Worm (Caenorhabditis elegans): ENCODE results near the gene snb-6.

DNA sequence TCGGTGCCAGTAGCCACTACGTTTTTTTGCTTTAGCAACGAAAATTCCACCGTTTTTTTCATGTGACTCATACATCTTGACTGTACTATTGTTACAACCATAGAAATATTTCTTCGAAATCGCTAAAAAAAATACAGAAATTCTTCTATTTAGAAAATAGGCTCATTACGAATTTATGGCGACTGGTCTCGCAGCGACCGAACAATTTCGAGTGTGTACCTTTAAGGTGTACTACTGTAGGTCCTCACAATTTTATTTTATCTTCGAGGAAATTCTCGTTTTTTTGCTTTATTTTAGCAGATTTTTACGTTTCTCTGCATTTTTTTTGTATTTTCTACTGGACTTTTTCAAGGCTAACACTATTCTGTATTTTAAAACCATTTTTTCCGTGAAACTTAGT is 30.5 kb upstream of the snb-6 start:
- TF ChIP-seq nhr-77 (tag; optimal IDR thresholded peaks at IDR 0.05) (no peak), elt-3 (tag; optimal IDR thresholded peaks at IDR 0.05) (no peak), alr-1 (tag; optimal IDR thresholded peaks at IDR 0.05; ENCODE audit: borderline replicate concordance) (no peak), lin-14 (GFP tag; optimal IDR thresholded peaks at IDR 0.05) (no peak), C16A3.4 (tag; optimal IDR thresholded peaks at IDR 0.05) (no peak), ceh-63 (GFP tag; optimal IDR thresholded peaks at IDR 0.05) (no peak), ceh-90 (tag; optimal IDR thresholded peaks at IDR 0.05) (no peak)
